Worm (Caenorhabditis elegans) whole organism, L2 larva: ENCODE data around the gene F11D5.6.

ENCODE experiments used
- blmp-1 ChIP-seq: sonication (generic microtip); optimal IDR thresholded peaks from 2 replicates; lab custom pipeline; 2017; ENCODE audit warnings: missing genetic modification characterization, mild to moderate bottlenecking, missing compliant biosample characterization, antibody characterized with exemption, moderate library complexity; ENCODE audit not compliant: insufficient read depth
- nhr-237 ChIP-seq: fragments of 150-350 bp; optimal IDR thresholded peaks from 2 replicates; lab custom pipeline; 2014; ENCODE audit warnings: missing biosample characterization, missing genetic modification characterization

DNA sequence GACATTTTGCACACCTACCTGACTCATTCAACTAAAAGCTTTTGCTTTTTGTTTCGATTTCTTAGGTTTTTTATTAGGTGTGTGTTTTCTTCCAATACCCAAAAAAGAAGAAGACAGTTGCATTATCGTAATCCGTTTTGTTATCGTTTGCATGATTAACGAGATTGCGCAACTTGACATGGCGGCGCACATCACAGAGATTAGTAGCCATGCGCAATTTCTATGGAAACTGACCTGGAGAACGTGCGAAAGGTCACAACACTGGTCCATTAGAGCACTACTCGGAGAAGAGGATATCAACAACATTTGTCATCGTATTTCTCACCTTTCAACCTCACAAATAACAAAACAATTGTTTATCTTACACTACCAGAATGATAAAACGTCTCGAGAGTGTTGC is 9.2 kb downstream of the F11D5.6 start:
- TF ChIP-seq blmp-1 (tag; lab: Kevin White, UChicago) = no peak
- no peak for TF ChIP-seq nhr-237 (tag; lab: Kevin White, UChicago)
